Worm (Caenorhabditis elegans) whole organism, early embryonic: ENCODE data around the gene T07D4.5.

Source experiments
- B0310.2 ChIP-seq: sonication (generic microtip); optimal IDR thresholded peaks from 2 replicates; lab custom pipeline; 2016; ENCODE audit warnings: mild to moderate bottlenecking, missing genetic modification characterization, missing compliant biosample characterization
- F13C5.2 ChIP-seq: sonication (generic microtip); optimal IDR thresholded peaks from 2 replicates; lab custom pipeline; 2017; ENCODE audit warnings: mild to moderate bottlenecking, missing genetic modification characterization, inconsistent platforms, missing compliant biosample characterization
- aly-1 ChIP-seq: sonication (generic microtip); optimal IDR thresholded peaks from 2 replicates; lab custom pipeline; 2016; ENCODE audit warnings: missing genetic modification characterization, missing compliant biosample characterization
- ama-1 ChIP-seq: fragments of 150-350 bp; optimal IDR thresholded peaks from 2 replicates; lab custom pipeline; 2014
- ceh-13 ChIP-seq: fragments of 200-800 bp; sonication (Bioruptor generic); optimal IDR thresholded peaks from 2 replicates; lab custom pipeline; 2018; ENCODE audit warnings: mild to moderate bottlenecking, missing genetic modification characterization, missing compliant biosample characterization
- ceh-36 ChIP-seq: sonication (generic microtip); optimal IDR thresholded peaks from 2 replicates; lab custom pipeline; 2016; ENCODE audit warnings: missing genetic modification characterization, inconsistent platforms, missing compliant biosample characterization
- ets-7 ChIP-seq: sonication (generic microtip); optimal IDR thresholded peaks from 2 replicates; lab custom pipeline; 2016; ENCODE audit warnings: missing genotype, missing genetic modification characterization, missing compliant biosample characterization
- flt-1 ChIP-seq: fragments of 200-800 bp; sonication (Bioruptor generic); IDR thresholded peaks from 2 replicates; pipeline ENCODE4 v1.3.6; 2022; ENCODE audit warnings: missing genetic modification characterization, missing compliant biosample characterization
- hmbx-1 ChIP-seq: sonication (generic microtip); optimal IDR thresholded peaks from 2 replicates; lab custom pipeline; 2016; ENCODE audit warnings: mild to moderate bottlenecking, missing genetic modification characterization, missing compliant biosample characterization
- hmg-4 ChIP-seq: fragments of 200-800 bp; sonication (Bioruptor generic); optimal IDR thresholded peaks from 2 replicates; lab custom pipeline; 2018; ENCODE audit warnings: mild to moderate bottlenecking, missing genetic modification characterization, missing compliant biosample characterization
- hnd-1 ChIP-seq: sonication (generic microtip); optimal IDR thresholded peaks from 2 replicates; lab custom pipeline; 2016; ENCODE audit warnings: missing genetic modification characterization, missing compliant biosample characterization
- pes-1 ChIP-seq: fragments of 200-800 bp; sonication (Bioruptor generic); IDR thresholded peaks from 2 replicates; pipeline ENCODE4 v1.3.6; 2022; ENCODE audit warnings: missing genetic modification reagents, missing genetic modification characterization, missing compliant biosample characterization
- scrt-1 ChIP-seq: fragments of 200-800 bp; sonication (Bioruptor generic); IDR thresholded peaks from 2 replicates; pipeline ENCODE4 v1.3.6; 2022; ENCODE audit warnings: missing genetic modification characterization, missing compliant biosample characterization
- sea-1 ChIP-seq: fragments of 200-800 bp; sonication (Bioruptor generic); conservative IDR thresholded peaks from 2 replicates; pipeline ENCODE4 v1.3.6; 2022; ENCODE audit warnings: missing genetic modification characterization, missing compliant biosample characterization
- tbx-11 ChIP-seq: fragments of 200-800 bp; sonication (Bioruptor generic); IDR thresholded peaks from 2 replicates; pipeline ENCODE4 v1.3.6; 2022; ENCODE audit warnings: missing genetic modification characterization, missing compliant biosample characterization
- tbx-37 ChIP-seq: fragments of 200-800 bp; sonication (Bioruptor generic); conservative IDR thresholded peaks from 2 replicates; pipeline ENCODE4 v1.3.6; 2022; ENCODE audit warnings: missing genetic modification reagents, missing genetic modification characterization, missing compliant biosample characterization
- tra-4 ChIP-seq: sonication (generic microtip); optimal IDR thresholded peaks from 2 replicates; lab custom pipeline; 2017; ENCODE audit warnings: missing genetic modification characterization, missing compliant biosample characterization

Gene T07D4.5

ce11 chrII:8878528-8878927, 5.6 kb downstream of the T07D4.5 start:
- TF ChIP-seq tra-4 (tag; lab: Kevin White, UChicago) (no peak), pes-1 (GFP tag; lab: Robert Waterston, UW) (no peak), ets-7 (tag; lab: Kevin White, UChicago) (no peak), flt-1 (no peak), sea-1 (GFP tag; lab: Robert Waterston, UW) (no peak), ceh-36 (no peak), hmg-4 (no peak), F13C5.2 (no peak), ama-1 (lab: Kevin White, UChicago) (no peak), tbx-11 (GFP tag; lab: Robert Waterston, UW) (no peak), aly-1 (tag; lab: Kevin White, UChicago) (no peak), hmbx-1 (tag; lab: Kevin White, UChicago) (no peak), B0310.2 (tag; lab: Kevin White, UChicago) (no peak), hnd-1 (tag; lab: Kevin White, UChicago) (no peak)

DNA sequence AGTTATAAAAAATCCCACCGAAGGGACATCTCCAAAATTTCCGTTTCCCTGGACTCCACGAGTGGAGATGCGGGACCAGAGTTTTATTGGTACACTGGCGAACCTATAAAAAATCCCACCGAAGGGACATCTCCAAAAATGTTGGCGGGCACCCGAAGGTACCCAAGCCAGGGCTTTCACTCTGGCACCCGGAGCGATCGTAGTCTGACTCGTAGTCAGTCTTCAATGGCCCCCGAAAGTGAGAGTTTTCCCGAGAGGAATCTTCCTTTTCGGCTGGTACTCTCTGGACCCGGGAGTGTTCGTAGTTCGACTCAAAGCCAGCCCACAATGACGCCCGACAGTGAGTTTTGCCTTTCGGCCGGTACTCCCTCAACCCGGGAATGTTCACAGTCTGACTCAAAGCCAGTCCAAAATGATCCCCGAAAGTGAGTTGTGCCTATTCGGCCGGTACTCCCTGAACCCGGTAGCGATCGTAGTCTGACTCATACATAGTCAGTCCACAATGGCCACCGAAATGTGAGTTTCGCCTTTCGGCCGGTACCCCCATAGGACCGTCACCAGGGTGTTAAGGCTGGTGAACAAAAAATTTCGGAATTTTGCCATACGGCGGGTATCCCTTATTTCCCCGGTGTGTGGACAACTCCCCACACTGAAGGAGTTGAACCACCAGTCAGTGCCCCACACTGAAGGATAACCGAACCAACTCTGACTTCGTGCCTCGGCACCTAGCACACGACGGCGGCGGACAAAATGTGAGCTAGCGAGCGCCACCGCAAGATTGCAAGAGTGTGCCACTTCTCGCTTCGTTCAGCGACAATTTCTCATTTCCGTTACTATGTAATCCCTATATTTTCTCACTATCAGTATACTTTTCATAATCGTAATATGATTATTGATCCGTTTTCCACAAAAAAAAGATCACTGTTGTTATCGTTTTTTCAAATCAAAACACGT, 6.8 kb downstream of the T07D4.5 start:
- TF ChIP-seq sea-1 (GFP tag; lab: Robert Waterston, UW): no peak
- TF ChIP-seq hmg-4: no peak
- TF ChIP-seq tbx-37 (GFP tag; lab: Robert Waterston, UW): no peak
- no peak for TF ChIP-seq hmbx-1 (tag; lab: Kevin White, UChicago)
- no peak for TF ChIP-seq pes-1 (GFP tag; lab: Robert Waterston, UW)
- TF ChIP-seq F13C5.2: no peak
- no peak for TF ChIP-seq aly-1 (tag; lab: Kevin White, UChicago)
- no peak for TF ChIP-seq ceh-36
- no peak for TF ChIP-seq hnd-1 (tag; lab: Kevin White, UChicago)
- TF ChIP-seq ets-7 (tag; lab: Kevin White, UChicago): no peak
- no peak for TF ChIP-seq ama-1 (lab: Kevin White, UChicago)
- TF ChIP-seq tbx-11 (GFP tag; lab: Robert Waterston, UW): no peak
- no peak for TF ChIP-seq ceh-13
- no peak for TF ChIP-seq B0310.2 (tag; lab: Kevin White, UChicago)
- TF ChIP-seq scrt-1 (GFP tag; lab: Robert Waterston, UW): no peak
- no peak for TF ChIP-seq flt-1
- no peak for TF ChIP-seq tra-4 (tag; lab: Kevin White, UChicago)

ce11 chrII:8873842-8874241, 10.3 kb downstream of the T07D4.5 start, which contains the start of gene T07D4.2:
Gene T07D4.2 (minus strand): TSS chrII:8873942.
- TF ChIP-seq B0310.2 (tag; lab: Kevin White, UChicago) (no peak), hmg-4 (no peak), pes-1 (GFP tag; lab: Robert Waterston, UW) (no peak), F13C5.2 (no peak), hmbx-1 (tag; lab: Kevin White, UChicago) (no peak), ets-7 (tag; lab: Kevin White, UChicago) (no peak), hnd-1 (tag; lab: Kevin White, UChicago) (no peak), ceh-36 (no peak), aly-1 (tag; lab: Kevin White, UChicago) (no peak), ceh-13 (no peak), sea-1 (GFP tag; lab: Robert Waterston, UW) (no peak), flt-1 (no peak), scrt-1 (GFP tag; lab: Robert Waterston, UW) (no peak), tbx-11 (GFP tag; lab: Robert Waterston, UW) (no peak), tra-4 (tag; lab: Kevin White, UChicago) (no peak), ama-1 (lab: Kevin White, UChicago) (no peak), tbx-37 (GFP tag; lab: Robert Waterston, UW) (no peak)

ce11 chrII:8866844-8867243, 17.3 kb downstream of the T07D4.5 start:
- no peak for TF ChIP-seq aly-1 (tag; lab: Kevin White, UChicago)
- no peak for TF ChIP-seq ceh-13
- no peak for TF ChIP-seq F13C5.2
- TF ChIP-seq tra-4 (tag; lab: Kevin White, UChicago): no peak
- TF ChIP-seq scrt-1 (GFP tag; lab: Robert Waterston, UW): no peak
- no peak for TF ChIP-seq ets-7 (tag; lab: Kevin White, UChicago)
- TF ChIP-seq hnd-1 (tag; lab: Kevin White, UChicago): no peak
- TF ChIP-seq hmg-4: no peak
- no peak for TF ChIP-seq pes-1 (GFP tag; lab: Robert Waterston, UW)
- TF ChIP-seq ceh-36: no peak
- no peak for TF ChIP-seq tbx-11 (GFP tag; lab: Robert Waterston, UW)
- no peak for TF ChIP-seq B0310.2 (tag; lab: Kevin White, UChicago)
- no peak for TF ChIP-seq hmbx-1 (tag; lab: Kevin White, UChicago)
- TF ChIP-seq tbx-37 (GFP tag; lab: Robert Waterston, UW): no peak
- TF ChIP-seq ama-1 (lab: Kevin White, UChicago): no peak
- no peak for TF ChIP-seq flt-1
- TF ChIP-seq sea-1 (GFP tag; lab: Robert Waterston, UW): no peak

DNA sequence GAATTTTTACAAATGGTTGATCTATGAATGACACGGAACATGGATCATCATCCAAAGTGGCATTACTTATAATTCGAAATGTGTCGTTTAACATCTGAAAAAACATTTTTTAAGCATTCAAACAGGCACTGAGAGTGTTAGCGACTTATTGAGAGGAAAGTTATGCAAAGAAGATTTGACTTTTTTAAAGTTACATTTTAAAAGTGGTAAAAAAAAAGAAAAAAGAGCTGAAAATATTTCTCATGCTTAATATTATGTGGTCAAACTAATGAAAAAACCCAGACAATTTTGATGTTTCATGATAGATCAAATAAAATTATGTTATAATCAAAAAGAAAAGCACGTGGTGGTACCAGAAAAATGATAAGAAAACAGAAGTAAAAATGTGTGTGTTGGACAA, 19.1 kb downstream of the T07D4.5 start, which contains the start of gene npr-20:
TSS of gene npr-20 (minus strand) at position 101 of the 400 bp plus-strand sequence.
- no peak for TF ChIP-seq pes-1 (GFP tag; lab: Robert Waterston, UW)

DNA sequence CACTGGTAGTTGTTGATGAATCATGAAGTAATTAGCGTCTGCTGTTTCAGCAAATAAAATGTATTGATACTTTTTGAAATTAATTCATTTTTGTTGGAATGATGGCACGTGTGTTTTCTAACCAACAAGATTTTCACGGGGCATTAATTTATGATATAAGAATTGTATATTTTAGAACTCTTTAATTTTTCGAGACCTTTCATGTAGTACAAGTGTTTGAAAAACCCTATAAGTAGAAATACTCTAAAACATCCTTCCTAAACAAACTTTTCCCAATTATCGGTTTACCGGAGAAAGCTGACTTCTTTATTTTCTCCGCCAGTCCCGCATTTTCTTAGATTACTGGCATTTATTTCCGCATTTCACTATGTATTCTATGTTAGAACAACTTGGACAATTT, 24.5 kb downstream of the T07D4.5 start, which contains the start of gene snb-6:
TSS of gene snb-6 (minus strand) at position 101 of the 400 bp plus-strand sequence.
- TF ChIP-seq hmbx-1 (tag; lab: Kevin White, UChicago): no peak
- no peak for TF ChIP-seq B0310.2 (tag; lab: Kevin White, UChicago)
- TF ChIP-seq pes-1 (GFP tag; lab: Robert Waterston, UW): no peak
- TF ChIP-seq ets-7 (tag; lab: Kevin White, UChicago): no peak
- TF ChIP-seq ceh-13: no peak

ce11 chrII:8857074-8857473, 27.1 kb downstream of the T07D4.5 start:
- TF ChIP-seq flt-1 (no peak), F13C5.2 (no peak), ama-1 (lab: Kevin White, UChicago) (no peak), hmbx-1 (tag; lab: Kevin White, UChicago) (no peak), aly-1 (tag; lab: Kevin White, UChicago) (no peak), ets-7 (tag; lab: Kevin White, UChicago) (no peak), sea-1 (GFP tag; lab: Robert Waterston, UW) (no peak)
